Worm (Caenorhabditis elegans): ENCODE data around the gene srd-41.
A peak's percentile ranks its signal among the peaks of the same experiment; 100 is the strongest.

ce11 chrX:12337846-12338490, 11.4 kb downstream of the srd-41 start, which contains the start of gene srd-44:
- TF ChIP-seq scrt-1 (GFP tag; IDR thresholded peaks at IDR 0.05) (0 out of 2 replicates have a peak, but pooled peaks have one; percentile 70), B0310.2 (tag; optimal IDR thresholded peaks at IDR 0.05) (peak; percentile 20), F13C5.2 (tag; optimal IDR thresholded peaks at IDR 0.05) (peak; percentile 52), sea-1 (GFP tag; conservative IDR thresholded peaks at IDR 0.05) (no peak), hmg-4 (GFP tag; optimal IDR thresholded peaks at IDR 0.05) (no peak), tra-4 (tag; optimal IDR thresholded peaks at IDR 0.05) (no peak)
